Worm (Caenorhabditis elegans) whole organism, L4/young adult: ENCODE results near the gene C34C12.1.

Experiments used
- W03F9.2 ChIP-seq: fragments of 150-350 bp; optimal IDR thresholded peaks from 2 replicates; lab custom pipeline; 2014; ENCODE audit warnings: missing biosample characterization, missing genetic modification characterization
- him-1 ChIP-seq: sonication (generic microtip); optimal IDR thresholded peaks from 2 replicates; lab custom pipeline; 2016; ENCODE audit warnings: missing genotype, missing genetic modification reagents, missing genetic modification characterization, missing compliant biosample characterization

ce11 chrIII:3431385-3431784, 22.8 kb upstream of the C34C12.1 start, which contains the start of gene K01A11.1:
- TF ChIP-seq him-1 (tag; lab: Kevin White, UChicago) (no peak), W03F9.2 (tag; lab: Kevin White, UChicago) (no peak)
